Worm (Caenorhabditis elegans) whole organism, L4/young adult: ENCODE data around the gene str-153.

Experiments
- W03F9.2 ChIP-seq: fragments of 150-350 bp; optimal IDR thresholded peaks from 2 replicates; lab custom pipeline; 2014; ENCODE audit warnings: missing biosample characterization, missing genetic modification characterization
- dao-5 ChIP-seq: sonication (generic microtip); optimal IDR thresholded peaks from 2 replicates; lab custom pipeline; 2016; ENCODE audit warnings: missing genotype, missing genetic modification characterization, moderate library complexity, missing compliant biosample characterization
- him-1 ChIP-seq: sonication (generic microtip); optimal IDR thresholded peaks from 2 replicates; lab custom pipeline; 2016; ENCODE audit warnings: missing genotype, missing genetic modification reagents, missing genetic modification characterization, missing compliant biosample characterization

ce11 chrIV:4913090-4913489 lies 21.1 kb upstream of the str-153 start, which contains the start of gene str-156:
- TF ChIP-seq W03F9.2 (tag; lab: Kevin White, UChicago) (no peak), dao-5 (no peak), him-1 (tag; lab: Kevin White, UChicago) (no peak)
